Worm (Caenorhabditis elegans) whole organism, mixed stage, embryonic: ENCODE data around the gene bath-1.

Experiments used
- M03D4.4 ChIP-seq: sonication (generic microtip); optimal IDR thresholded peaks from 2 replicates; lab custom pipeline; 2017; ENCODE audit warnings: mild to moderate bottlenecking, missing genetic modification characterization, missing compliant biosample characterization
- ces-1 ChIP-seq: fragments of 150-350 bp; optimal IDR thresholded peaks from 2 replicates; lab custom pipeline; 2014; ENCODE audit warnings: missing biosample characterization, missing genetic modification reagents, missing genetic modification characterization
- hlh-1 ChIP-seq: fragments of 150-350 bp; optimal IDR thresholded peaks from 2 replicates; lab custom pipeline; 2014; ENCODE audit warnings: missing biosample characterization, missing genetic modification reagents, missing genetic modification characterization
- lsy-2 ChIP-seq: fragments of 150-350 bp; optimal IDR thresholded peaks from 2 replicates; lab custom pipeline; 2014; ENCODE audit warnings: missing biosample characterization, missing genetic modification characterization
- nhr-12 ChIP-seq: fragments of 150-350 bp; optimal IDR thresholded peaks from 2 replicates; lab custom pipeline; 2014; ENCODE audit warnings: missing biosample characterization, missing genetic modification characterization
- tbx-8 ChIP-seq: fragments of 200-800 bp; sonication (Bioruptor generic); optimal IDR thresholded peaks from 2 replicates; lab custom pipeline; 2018; ENCODE audit warnings: mild to moderate bottlenecking, missing genetic modification characterization, moderate library complexity, missing compliant biosample characterization
- unc-120 ChIP-seq: sonication (generic microtip); optimal IDR thresholded peaks from 2 replicates; lab custom pipeline; 2017; ENCODE audit warnings: missing genetic modification characterization, missing compliant biosample characterization; ENCODE audit not compliant: poor library complexity, severe bottlenecking
- unc-39 ChIP-seq: fragments of 150-350 bp; optimal IDR thresholded peaks from 2 replicates; lab custom pipeline; 2014; ENCODE audit warnings: missing biosample characterization, missing genetic modification characterization

bath-1 gene

ce11 chrII:1986979-1987378 is 41.6 kb downstream of the bath-1 start, which contains the start of gene Y16E11A.4:
TSS of gene Y16E11A.4 (plus strand) at chrII:1987279.
- TF ChIP-seq hlh-1 (tag; lab: Kevin White, UChicago), result no peak
- TF ChIP-seq M03D4.4 (tag; lab: Kevin White, UChicago), result no peak
- TF ChIP-seq unc-120 (tag; lab: Kevin White, UChicago), result no peak
- no peak for TF ChIP-seq unc-39 (tag; lab: Kevin White, UChicago)
- no peak for TF ChIP-seq lsy-2 (tag; lab: Kevin White, UChicago)
- TF ChIP-seq nhr-12 (tag; lab: Kevin White, UChicago), result no peak
- TF ChIP-seq ces-1 (GFP tag; lab: Kevin White, UChicago), result no peak
- no peak for TF ChIP-seq tbx-8 (GFP tag; lab: Kevin White, UChicago)
